Worm (Caenorhabditis elegans): ENCODE measurements around the gene C07E3.4.

The C07E3.4 gene

ce11 chrII:10384680-10385383 lies 24.2 kb downstream of the C07E3.4 start, which contains the start of gene ztf-27 (continued):
- TF ChIP-seq unc-130 (tag; optimal IDR thresholded peaks at IDR 0.05) (no peak), pax-3 (tag; optimal IDR thresholded peaks at IDR 0.05) (no peak), ama-1 (optimal IDR thresholded peaks at IDR 0.05) (no peak), nhr-76 (tag; optimal IDR thresholded peaks at IDR 0.05) (no peak), dpl-1 (GFP tag; optimal IDR thresholded peaks at IDR 0.05) (no peak), hlh-17 (GFP tag; optimal IDR thresholded peaks at IDR 0.05; ENCODE audit: borderline replicate concordance) (no peak)

ce11 chrII:10388041-10388706 lies 27.6 kb downstream of the C07E3.4 start:
- TF ChIP-seq irx-1 (tag; optimal IDR thresholded peaks at IDR 0.05) = peak; percentile 49
- TF ChIP-seq fkh-4 (tag; optimal IDR thresholded peaks at IDR 0.05; ENCODE audit: borderline replicate concordance) = no peak
- peak; percentile 19 for TF ChIP-seq zip-4 (GFP tag; optimal IDR thresholded peaks at IDR 0.05)
- no peak for TF ChIP-seq nhr-12 (tag; optimal IDR thresholded peaks at IDR 0.05)
- peak; percentile 85 for TF ChIP-seq lin-14 (GFP tag; optimal IDR thresholded peaks at IDR 0.05)
- peak; percentile 55 for TF ChIP-seq egl-13 (tag; optimal IDR thresholded peaks at IDR 0.05)
- TF ChIP-seq nhr-71 (tag; optimal IDR thresholded peaks at IDR 0.05) = peak; percentile 86
- peak; percentile 73 for TF ChIP-seq xbp-1 (tag; optimal IDR thresholded peaks at IDR 0.05)
- TF ChIP-seq C16A3.4 (tag; optimal IDR thresholded peaks at IDR 0.05) = peak; percentile 66
- TF ChIP-seq rnt-1 (tag; optimal IDR thresholded peaks at IDR 0.05) = peak; percentile 73
- peak in 2 of 6 experiments; percentile 0 to 56 for TF ChIP-seq elt-3 (tag; optimal IDR thresholded peaks at IDR 0.05)
- TF ChIP-seq sup-37 (GFP tag; optimal IDR thresholded peaks at IDR 0.05) = peak; percentile 13
- TF ChIP-seq C34B4.2 (tag; optimal IDR thresholded peaks at IDR 0.05) = no peak
- TF ChIP-seq mab-9 (GFP tag; IDR thresholded peaks at IDR 0.05) = peak; percentile 51; the same call in 1 of the 2 replicates
- no peak for TF ChIP-seq ztf-4 (tag; optimal IDR thresholded peaks at IDR 0.05)
- TF ChIP-seq mef-2 (tag; optimal IDR thresholded peaks at IDR 0.05) = no peak
- TF ChIP-seq Y116A8C.19 (tag; optimal IDR thresholded peaks at IDR 0.05; ENCODE audit: borderline replicate concordance) = no peak
- no peak for TF ChIP-seq ceh-63 (GFP tag; optimal IDR thresholded peaks at IDR 0.05)
- peak; percentile 54 for TF ChIP-seq jun-1 (tag; optimal IDR thresholded peaks at IDR 0.05)
- no peak for TF ChIP-seq unc-98 (GFP tag; IDR thresholded peaks at IDR 0.05)
- TF ChIP-seq hlh-4 (tag; optimal IDR thresholded peaks at IDR 0.05) = no peak
- peak; percentile 69 for TF ChIP-seq tbx-2 (tag; optimal IDR thresholded peaks at IDR 0.05)
- TF ChIP-seq lin-13 (GFP tag; optimal IDR thresholded peaks at IDR 0.05) = peak; percentile 47
- peak; percentile 54 for TF ChIP-seq pax-3 (tag; optimal IDR thresholded peaks at IDR 0.05)
- TF ChIP-seq mdl-1 (tag; optimal IDR thresholded peaks at IDR 0.05) = peak in 1 of 2 experiments; percentile 44
- TF ChIP-seq lsy-2 (tag; optimal IDR thresholded peaks at IDR 0.05) = peak; percentile 75 to 77
- no peak for TF ChIP-seq egl-27 (tag; optimal IDR thresholded peaks at IDR 0.05)
- peak; percentile 54 for TF ChIP-seq lin-15B (tag; optimal IDR thresholded peaks at IDR 0.05)
- TF ChIP-seq pag-3 (tag; optimal IDR thresholded peaks at IDR 0.05; ENCODE audit: borderline replicate concordance, insufficient read depth) = no peak
- peak; percentile 73 for TF ChIP-seq dsc-1 (tag; optimal IDR thresholded peaks at IDR 0.05)
- TF ChIP-seq lir-3 (tag; optimal IDR thresholded peaks at IDR 0.05; ENCODE audit: poor library complexity) = peak; percentile 65
- peak; percentile 16 for TF ChIP-seq ama-1 (optimal IDR thresholded peaks at IDR 0.05)
- TF ChIP-seq zag-1 (tag; optimal IDR thresholded peaks at IDR 0.05) = no peak
- no peak for TF ChIP-seq lin-39 (tag; optimal IDR thresholded peaks at IDR 0.05)
- peak; percentile 66 for TF ChIP-seq unc-86 (tag; optimal IDR thresholded peaks at IDR 0.05)
- peak; percentile 55 to 72 (median 69) for TF ChIP-seq dpl-1 (GFP tag; optimal IDR thresholded peaks at IDR 0.05)
- peak; percentile 57 to 76 for TF ChIP-seq lin-35 (GFP tag; optimal IDR thresholded peaks at IDR 0.05)
- peak; percentile 57; the same call in 1 of the 2 replicates for TF ChIP-seq grh-1 (GFP tag; IDR thresholded peaks at IDR 0.05)
- TF ChIP-seq blmp-1 (tag; optimal IDR thresholded peaks at IDR 0.05) = peak; percentile 56
- TF ChIP-seq ceh-90 (tag; optimal IDR thresholded peaks at IDR 0.05) = no peak
- peak; percentile 52 for TF ChIP-seq isw-1 (GFP tag; IDR thresholded peaks at IDR 0.05)
- TF ChIP-seq nhr-85 (tag) = peak; percentile 93
- peak; percentile 80 for TF ChIP-seq swsn-7 (tag; optimal IDR thresholded peaks at IDR 0.05)
- peak; percentile 61 for TF ChIP-seq skn-1 (tag; optimal IDR thresholded peaks at IDR 0.05)

Measured in whole organism, L1 larva.